Worm (Caenorhabditis elegans) whole organism, late embryonic: ENCODE results near the gene EGAP1.5.

Source experiments
- K02D7.2 ChIP-seq: sonication (generic microtip); optimal IDR thresholded peaks from 2 replicates; lab custom pipeline; 2017; ENCODE audit warnings: mild to moderate bottlenecking, missing genetic modification characterization, missing compliant biosample characterization
- K09A11.1 ChIP-seq: sonication (generic microtip); optimal IDR thresholded peaks from 2 replicates; lab custom pipeline; 2017; ENCODE audit warnings: antibody characterized with exemption, mild to moderate bottlenecking, missing genetic modification characterization, missing compliant biosample characterization; ENCODE audit not compliant: insufficient read depth
- T23F11.4 ChIP-seq: fragments of 200-800 bp; sonication (Bioruptor generic); optimal IDR thresholded peaks from 2 replicates; lab custom pipeline; 2018; ENCODE audit warnings: mild to moderate bottlenecking, missing genetic modification characterization, missing compliant biosample characterization
- Y22D7AL.16 ChIP-seq: sonication (generic microtip); optimal IDR thresholded peaks from 2 replicates; lab custom pipeline; 2016; ENCODE audit warnings: missing genetic modification characterization, missing compliant biosample characterization
- ahr-1 ChIP-seq: sonication (generic microtip); optimal IDR thresholded peaks from 2 replicates; lab custom pipeline; 2016; ENCODE audit warnings: missing genetic modification characterization, missing compliant biosample characterization
- ama-1 ChIP-seq: fragments of 150-350 bp; optimal IDR thresholded peaks from 2 replicates; lab custom pipeline; 2014
- ceh-14 ChIP-seq: sonication (generic microtip); optimal IDR thresholded peaks from 2 replicates; lab custom pipeline; 2016; ENCODE audit warnings: missing genotype, missing genetic modification characterization, missing compliant biosample characterization
- ceh-30 ChIP-seq: fragments of 150-350 bp; optimal IDR thresholded peaks from 2 replicates; lab custom pipeline; 2014; ENCODE audit warnings: missing biosample characterization, missing genetic modification characterization
- ceh-31 ChIP-seq: sonication (generic microtip); optimal IDR thresholded peaks from 2 replicates; lab custom pipeline; 2016; ENCODE audit warnings: missing genetic modification characterization, missing compliant biosample characterization
- ceh-45 ChIP-seq: fragments of 200-800 bp; sonication (Bioruptor generic); IDR thresholded peaks from 2 replicates; pipeline ENCODE4 v1.3.6; 2022; ENCODE audit warnings: missing genetic modification reagents, missing genetic modification characterization, missing compliant biosample characterization
- ceh-48 ChIP-seq: sonication (generic microtip); optimal IDR thresholded peaks from 2 replicates; lab custom pipeline; 2016; ENCODE audit warnings: missing genetic modification characterization, inconsistent platforms, missing compliant biosample characterization
- ceh-6 ChIP-seq: fragments of 200-800 bp; sonication (Bioruptor generic); optimal IDR thresholded peaks from 2 replicates; lab custom pipeline; 2018; ENCODE audit warnings: mild to moderate bottlenecking, missing genetic modification characterization, missing compliant biosample characterization
- ceh-9 ChIP-seq: sonication (generic microtip); optimal IDR thresholded peaks from 2 replicates; lab custom pipeline; 2016; ENCODE audit warnings: mild to moderate bottlenecking, missing genetic modification characterization, inconsistent platforms, missing compliant biosample characterization
- dve-1 ChIP-seq: sonication (generic microtip); optimal IDR thresholded peaks from 2 replicates; lab custom pipeline; 2017; ENCODE audit warnings: antibody characterized with exemption, mild to moderate bottlenecking, missing genetic modification characterization, missing compliant biosample characterization
- elt-2 ChIP-seq: sonication (generic microtip); optimal IDR thresholded peaks from 2 replicates; lab custom pipeline; 2016; ENCODE audit warnings: missing genetic modification reagents, missing genetic modification characterization, missing compliant biosample characterization
- ets-4 ChIP-seq: sonication (generic microtip); optimal IDR thresholded peaks from 2 replicates; lab custom pipeline; 2016; ENCODE audit warnings: missing genetic modification characterization, missing compliant biosample characterization
- fax-1 ChIP-seq: sonication (generic microtip); optimal IDR thresholded peaks from 2 replicates; lab custom pipeline; 2016; ENCODE audit warnings: missing genotype, missing genetic modification characterization, missing compliant biosample characterization
- gmeb-2 ChIP-seq: sonication (generic microtip); optimal IDR thresholded peaks from 2 replicates; lab custom pipeline; 2016; ENCODE audit warnings: missing genetic modification characterization, inconsistent platforms, missing compliant biosample characterization
- hlh-15 ChIP-seq: sonication (generic microtip); optimal IDR thresholded peaks from 2 replicates; lab custom pipeline; 2016; ENCODE audit warnings: missing genetic modification characterization, missing compliant biosample characterization
- hlh-8 ChIP-seq: sonication (generic microtip); optimal IDR thresholded peaks from 2 replicates; lab custom pipeline; 2016; ENCODE audit warnings: missing genotype, missing genetic modification characterization, missing compliant biosample characterization
- madf-2 ChIP-seq: sonication (generic microtip); optimal IDR thresholded peaks from 2 replicates; lab custom pipeline; 2017; ENCODE audit warnings: missing genetic modification characterization, missing compliant biosample characterization
- nfya-1 ChIP-seq: sonication (generic microtip); optimal IDR thresholded peaks from 2 replicates; lab custom pipeline; 2017; ENCODE audit warnings: missing genetic modification characterization, mild to moderate bottlenecking, missing compliant biosample characterization, antibody characterized with exemption, moderate library complexity
- odd-2 ChIP-seq: sonication (generic microtip); optimal IDR thresholded peaks from 2 replicates; lab custom pipeline; 2017; ENCODE audit warnings: antibody characterized with exemption, mild to moderate bottlenecking, missing genetic modification characterization, missing compliant biosample characterization
- pat-9 ChIP-seq: fragments of 200-800 bp; sonication (Bioruptor generic); optimal IDR thresholded peaks from 2 replicates; lab custom pipeline; 2018; ENCODE audit warnings: mild to moderate bottlenecking, missing genetic modification characterization, moderate library complexity, missing compliant biosample characterization
- pax-1 ChIP-seq: fragments of 150-350 bp; optimal IDR thresholded peaks from 2 replicates; lab custom pipeline; 2014; ENCODE audit warnings: missing biosample characterization, missing genetic modification characterization
- pqm-1 ChIP-seq: sonication (generic microtip); optimal IDR thresholded peaks from 2 replicates; lab custom pipeline; 2016; ENCODE audit warnings: missing genetic modification characterization, missing compliant biosample characterization
- pros-1 ChIP-seq: fragments of 150-350 bp; optimal IDR thresholded peaks from 2 replicates; lab custom pipeline; 2014; ENCODE audit warnings: missing biosample characterization, missing genetic modification reagents, missing genetic modification characterization
- ref-2 ChIP-seq: sonication (generic microtip); optimal IDR thresholded peaks from 2 replicates; lab custom pipeline; 2016; ENCODE audit warnings: missing genetic modification characterization, missing compliant biosample characterization
- sdc-2 ChIP-seq: sonication (generic microtip); optimal IDR thresholded peaks from 2 replicates; lab custom pipeline; 2016; ENCODE audit warnings: missing genotype, missing genetic modification characterization, missing compliant biosample characterization
- sox-4 ChIP-seq: sonication (generic microtip); optimal IDR thresholded peaks from 2 replicates; lab custom pipeline; 2017; ENCODE audit warnings: mild to moderate bottlenecking, missing genetic modification characterization, inconsistent platforms, missing compliant biosample characterization
- tbx-2 ChIP-seq: sonication (generic microtip); optimal IDR thresholded peaks from 2 replicates; lab custom pipeline; 2016; ENCODE audit warnings: missing genetic modification characterization, missing compliant biosample characterization
- unc-42 ChIP-seq: sonication (generic microtip); optimal IDR thresholded peaks from 2 replicates; lab custom pipeline; 2016; ENCODE audit warnings: missing genotype, missing genetic modification characterization, missing compliant biosample characterization
- unc-55 ChIP-seq: sonication (generic microtip); optimal IDR thresholded peaks from 2 replicates; lab custom pipeline; 2017; ENCODE audit warnings: missing biosample characterization, missing genetic modification reagents, missing genetic modification characterization
- zip-5 ChIP-seq: sonication (generic microtip); optimal IDR thresholded peaks from 2 replicates; lab custom pipeline; 2016; ENCODE audit warnings: missing genetic modification characterization, missing compliant biosample characterization

The EGAP1.5 gene

DNA sequence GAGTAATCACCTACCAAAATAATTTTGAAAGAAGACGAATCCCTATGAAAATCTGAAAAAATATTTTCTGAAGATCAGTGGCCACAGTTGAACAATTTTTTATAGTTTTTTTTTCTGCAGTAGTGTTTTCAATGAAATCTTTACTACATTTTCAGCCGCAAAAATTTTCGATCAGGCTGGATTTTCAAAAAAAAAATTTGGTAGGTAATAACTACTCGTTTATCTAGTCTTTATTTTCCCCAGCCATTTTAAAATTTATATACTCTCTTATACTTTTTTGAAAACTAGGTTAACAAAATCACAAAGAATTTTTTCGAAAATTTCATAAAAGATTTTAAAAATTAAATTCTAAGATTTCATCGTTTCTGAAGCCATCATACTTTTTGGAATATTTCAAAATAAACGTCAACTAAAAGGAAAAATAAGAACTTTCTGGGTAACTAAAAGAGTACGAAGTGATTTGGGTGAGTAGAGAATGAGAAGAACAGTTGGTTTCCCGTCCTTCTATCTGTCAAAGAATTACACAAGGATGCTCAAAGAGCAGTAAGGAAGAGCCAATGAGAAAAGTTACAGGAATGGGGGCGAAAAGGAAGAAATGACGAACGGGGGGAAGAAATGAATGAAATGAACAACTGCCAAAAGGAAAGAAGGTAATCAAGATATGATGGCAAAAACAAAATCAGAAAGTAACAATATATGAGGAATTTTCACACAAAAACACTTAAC is 43.6 kb downstream of the EGAP1.5 start, which contains the start of gene mlp-1:
Gene mlp-1, minus strand, starts transcription at position 51 of the 726 bp plus-strand sequence.
- no peak for TF ChIP-seq sdc-2
- no peak for TF ChIP-seq ceh-30
- TF ChIP-seq tbx-2 = no peak
- TF ChIP-seq madf-2 = no peak
- no peak for TF ChIP-seq dve-1 (tag; lab: Kevin White, UChicago)
- TF ChIP-seq ceh-9 = no peak
- TF ChIP-seq ceh-45 (GFP tag; lab: Robert Waterston, UW) = no peak
- TF ChIP-seq zip-5 (tag; lab: Kevin White, UChicago) = no peak
- no peak for TF ChIP-seq ets-4 (tag; lab: Kevin White, UChicago)
- TF ChIP-seq gmeb-2 = no peak
- TF ChIP-seq T23F11.4 (GFP tag; lab: Kevin White, UChicago) = no peak
- TF ChIP-seq ceh-6 = no peak

ce11 chrIII:5976021-5976420 is 44.5 kb downstream of the EGAP1.5 start:
- TF ChIP-seq fax-1 (tag; lab: Kevin White, UChicago) (no peak), odd-2 (tag; lab: Kevin White, UChicago) (no peak), pqm-1 (tag; lab: Kevin White, UChicago) (no peak), hlh-8 (tag; lab: Kevin White, UChicago) (peak; percentile 64), K02D7.2 (no peak), ceh-14 (tag; lab: Kevin White, UChicago) (no peak), ceh-31 (tag; lab: Kevin White, UChicago) (no peak), elt-2 (tag; lab: Kevin White, UChicago) (no peak), ref-2 (tag; lab: Kevin White, UChicago) (peak; percentile 1), K09A11.1 (tag; lab: Kevin White, UChicago) (no peak), ceh-48 (tag; lab: Kevin White, UChicago) (no peak), Y22D7AL.16 (tag; lab: Kevin White, UChicago) (no peak), pros-1 (tag; lab: Kevin White, UChicago) (no peak), pax-1 (tag; lab: Kevin White, UChicago) (no peak)
- TF ChIP-seq, all 69 proteins: peak for 2

DNA sequence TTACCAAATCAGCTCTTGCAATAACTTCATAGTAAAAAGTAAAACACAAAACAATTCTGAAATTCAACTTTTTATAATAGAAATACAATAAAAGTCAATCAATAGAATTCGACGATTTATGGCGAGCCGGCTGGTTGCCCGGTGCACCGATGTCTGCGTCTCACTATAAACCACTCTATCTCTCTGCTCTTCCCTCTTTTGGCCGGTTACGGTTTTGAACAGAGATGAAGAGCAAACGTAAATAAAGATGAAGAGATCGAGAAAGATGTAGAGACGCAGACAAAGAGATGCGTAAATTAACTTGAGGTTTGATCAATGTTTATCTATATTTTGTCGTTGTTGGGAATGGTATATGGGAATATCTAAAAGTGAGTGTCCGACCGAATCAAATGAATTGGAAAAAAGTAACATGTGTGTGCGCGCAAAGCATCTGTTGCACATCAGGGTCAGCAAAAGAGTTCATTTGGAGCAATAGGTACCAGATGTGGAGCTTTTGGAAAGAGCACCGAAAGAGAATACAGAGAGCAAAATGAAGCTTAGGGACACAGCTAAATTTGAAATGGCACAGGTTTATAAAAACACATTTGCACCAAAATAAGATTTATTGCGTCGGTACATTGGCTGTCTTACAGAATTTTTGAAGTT is 48.9 kb downstream of the EGAP1.5 start:
- no peak for TF ChIP-seq ama-1 (lab: Kevin White, UChicago)
- no peak for TF ChIP-seq gmeb-2
- TF ChIP-seq pax-1 (tag; lab: Kevin White, UChicago) = peak; percentile 82
- peak; percentile 85 for TF ChIP-seq hlh-8 (tag; lab: Kevin White, UChicago)

DNA sequence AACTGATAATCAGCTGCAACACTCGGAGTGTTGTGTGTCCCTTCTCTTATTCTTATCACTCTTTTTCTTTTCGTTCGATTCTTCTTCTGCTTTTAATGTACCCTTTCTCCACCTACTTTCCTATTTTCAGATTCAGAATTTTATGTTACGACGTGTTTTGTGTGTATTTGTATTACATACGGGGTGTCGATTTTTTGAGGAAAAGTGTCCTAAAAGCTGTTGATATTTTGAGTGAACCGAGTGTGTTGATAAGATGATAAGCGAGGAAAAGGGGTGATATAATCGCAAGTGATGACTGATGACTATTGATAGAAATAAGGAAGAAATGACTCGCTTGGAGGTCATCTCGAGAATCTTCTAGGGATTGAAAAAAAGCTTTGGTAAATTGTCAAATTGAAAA is 49.9 kb downstream of the EGAP1.5 start:
- peak; percentile 94 for TF ChIP-seq elt-2 (tag; lab: Kevin White, UChicago)
- TF ChIP-seq ahr-1 (tag; lab: Kevin White, UChicago) = no peak

- TF ChIP-seq nfya-1 (tag; lab: Kevin White, UChicago) = no peak
- no peak for TF ChIP-seq unc-42 (tag; lab: Kevin White, UChicago)
- no peak for TF ChIP-seq dve-1 (tag; lab: Kevin White, UChicago)
- TF ChIP-seq sox-4 = no peak
- no peak for TF ChIP-seq hlh-15 (tag; lab: Kevin White, UChicago)
- TF ChIP-seq pat-9 (tag; lab: Kevin White, UChicago) = no peak
- TF ChIP-seq unc-55 (GFP tag; lab: Kevin White, UChicago) = no peak
- TF ChIP-seq ahr-1 (tag; lab: Kevin White, UChicago) = no peak
- TF ChIP-seq, all 69 proteins: peak for 0
Observed at ce11 chrIII:5982026-5982425, 50.5 kb downstream of the EGAP1.5 start, which contains the start of gene frm-2. Gene frm-2, minus strand, starts transcription at chrIII:5982126.
